Worm (Caenorhabditis elegans): Measurements from ENCODE around the gene nhr-11.

Gene nhr-11

ce11 chrIV:9098942-9099341 is 29.1 kb downstream of the nhr-11 start, which contains the start of gene gldi-10:
TSS of gene gldi-10 (plus strand) at chrIV:9099242.
- TF ChIP-seq elt-1 (tag; optimal IDR thresholded peaks at IDR 0.05) (no peak), egl-27 (tag; optimal IDR thresholded peaks at IDR 0.05) (no peak), zag-1 (tag; optimal IDR thresholded peaks at IDR 0.05) (no peak), nhr-76 (tag; optimal IDR thresholded peaks at IDR 0.05) (no peak), ztf-11 (tag; optimal IDR thresholded peaks at IDR 0.05) (no peak), ceh-28 (tag; optimal IDR thresholded peaks at IDR 0.05) (no peak), lin-39 (tag; optimal IDR thresholded peaks at IDR 0.05) (no peak), hmg-11 (tag; optimal IDR thresholded peaks at IDR 0.05) (no peak), nhr-77 (tag; optimal IDR thresholded peaks at IDR 0.05) (no peak), nhr-43 (tag; optimal IDR thresholded peaks at IDR 0.05; ENCODE audit: poor library complexity, severe bottlenecking) (no peak), jun-1 (tag; optimal IDR thresholded peaks at IDR 0.05) (no peak), nhr-25 (tag; optimal IDR thresholded peaks at IDR 0.05) (no peak), lsy-12 (tag; optimal IDR thresholded peaks at IDR 0.05) (no peak)

DNA sequence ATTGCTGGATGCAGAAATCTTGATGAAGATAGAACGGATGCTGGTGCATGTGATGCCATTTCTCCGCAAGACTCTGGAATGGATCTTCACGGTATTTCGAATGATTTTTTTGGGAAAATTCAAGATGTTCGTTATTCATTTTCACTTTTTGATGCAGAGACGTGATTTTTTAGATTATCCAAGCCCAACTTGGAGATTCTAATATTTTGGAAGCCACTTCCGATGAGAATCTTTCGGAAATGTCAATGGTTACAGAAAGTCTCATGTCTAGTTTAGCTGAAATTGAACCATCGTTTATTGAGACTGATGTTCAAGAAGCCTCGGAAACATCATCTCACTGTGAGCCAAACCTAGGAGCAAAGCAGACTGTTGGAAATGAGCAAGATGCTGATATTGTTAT is 31.0 kb downstream of the nhr-11 start:
- TF ChIP-seq zag-1 (tag; optimal IDR thresholded peaks at IDR 0.05) (no peak), egl-5 (tag; optimal IDR thresholded peaks at IDR 0.05) (no peak), nhr-12 (tag; optimal IDR thresholded peaks at IDR 0.05) (no peak), nhr-11 (tag; optimal IDR thresholded peaks at IDR 0.05) (no peak), nhr-67 (tag; optimal IDR thresholded peaks at IDR 0.05) (no peak), unc-62 (GFP tag; optimal IDR thresholded peaks at IDR 0.05) (no peak), nhr-76 (tag; optimal IDR thresholded peaks at IDR 0.05) (no peak), ceh-28 (tag; optimal IDR thresholded peaks at IDR 0.05) (no peak), aly-2 (tag; optimal IDR thresholded peaks at IDR 0.05) (no peak), ceh-9 (tag; optimal IDR thresholded peaks at IDR 0.05) (no peak), skn-1 (tag; optimal IDR thresholded peaks at IDR 0.05) (no peak), fkh-2 (tag; optimal IDR thresholded peaks at IDR 0.05) (no peak), elt-1 (tag; optimal IDR thresholded peaks at IDR 0.05) (no peak), ceh-16 (tag; optimal IDR thresholded peaks at IDR 0.05) (no peak), nhr-237 (tag; optimal IDR thresholded peaks at IDR 0.05) (no peak), sea-2 (GFP tag; optimal IDR thresholded peaks at IDR 0.05) (no peak)

ce11 chrIV:9104071-9105016 is 34.5 kb downstream of the nhr-11 start, which contains the start of the genes C01F6.14 and fem-3:
TSS of gene C01F6.14 (minus strand) at chrIV:9104121.
TSS of gene fem-3 (plus strand) at chrIV:9104966.
- peak; percentile 36 for TF ChIP-seq nfya-1 (tag; optimal IDR thresholded peaks at IDR 0.05; ENCODE audit: insufficient read depth)
- TF ChIP-seq unc-62 (GFP tag; optimal IDR thresholded peaks at IDR 0.05), result no peak
- TF ChIP-seq egl-5 (tag; optimal IDR thresholded peaks at IDR 0.05), result peak; percentile 72
- TF ChIP-seq nhr-237 (tag; optimal IDR thresholded peaks at IDR 0.05), result no peak
- peak; percentile 39 for TF ChIP-seq pha-4 (tag; optimal IDR thresholded peaks at IDR 0.05)
- no peak for TF ChIP-seq nhr-23 (tag; optimal IDR thresholded peaks at IDR 0.05)
- peak; percentile 46 for TF ChIP-seq lin-15B (tag; optimal IDR thresholded peaks at IDR 0.05)

ce11 chrIV:9107464-9107863 is 37.7 kb downstream of the nhr-11 start:
- TF ChIP-seq nhr-67 (tag; optimal IDR thresholded peaks at IDR 0.05) (no peak), unc-62 (GFP tag; optimal IDR thresholded peaks at IDR 0.05) (no peak), nhr-28 (tag; optimal IDR thresholded peaks at IDR 0.05) (no peak), ceh-28 (tag; optimal IDR thresholded peaks at IDR 0.05) (peak; percentile 50), pqm-1 (tag; optimal IDR thresholded peaks at IDR 0.05) (no peak), zag-1 (tag; optimal IDR thresholded peaks at IDR 0.05) (no peak), ZK546.5 (tag; optimal IDR thresholded peaks at IDR 0.05) (no peak), nhr-23 (tag; optimal IDR thresholded peaks at IDR 0.05) (peak; percentile 14), nhr-11 (tag; optimal IDR thresholded peaks at IDR 0.05) (no peak), sea-2 (GFP tag; optimal IDR thresholded peaks at IDR 0.05) (no peak), tbx-2 (tag; optimal IDR thresholded peaks at IDR 0.05) (no peak), R02D3.7 (tag; optimal IDR thresholded peaks at IDR 0.05) (no peak), fkh-10 (GFP tag; optimal IDR thresholded peaks at IDR 0.05) (no peak), nhr-43 (tag; optimal IDR thresholded peaks at IDR 0.05; ENCODE audit: poor library complexity, severe bottlenecking) (no peak), nhr-237 (tag; optimal IDR thresholded peaks at IDR 0.05) (no peak), nhr-77 (tag; optimal IDR thresholded peaks at IDR 0.05) (no peak), fkh-2 (tag; optimal IDR thresholded peaks at IDR 0.05) (no peak), lsy-12 (tag; optimal IDR thresholded peaks at IDR 0.05) (no peak), ztf-11 (tag; optimal IDR thresholded peaks at IDR 0.05) (no peak), egl-5 (tag; optimal IDR thresholded peaks at IDR 0.05) (peak; percentile 93), unc-39 (tag; optimal IDR thresholded peaks at IDR 0.05) (no peak), nhr-25 (tag; optimal IDR thresholded peaks at IDR 0.05) (peak; percentile 49), ama-1 (optimal IDR thresholded peaks at IDR 0.05) (no peak), ztf-4 (tag; optimal IDR thresholded peaks at IDR 0.05) (no peak), skn-1 (tag; optimal IDR thresholded peaks at IDR 0.05) (no peak), elt-3 (tag; optimal IDR thresholded peaks at IDR 0.05) (no peak), mml-1 (tag; optimal IDR thresholded peaks at IDR 0.05) (no peak), fos-1 (tag; optimal IDR thresholded peaks at IDR 0.05) (no peak), aly-2 (tag; optimal IDR thresholded peaks at IDR 0.05) (no peak), mdl-1 (tag; optimal IDR thresholded peaks at IDR 0.05) (no peak), egl-27 (tag; optimal IDR thresholded peaks at IDR 0.05) (no peak), lin-15B (tag; optimal IDR thresholded peaks at IDR 0.05) (peak; percentile 69), lin-39 (tag; optimal IDR thresholded peaks at IDR 0.05) (peak; percentile 71), nfya-1 (tag; optimal IDR thresholded peaks at IDR 0.05; ENCODE audit: insufficient read depth) (peak; percentile 58)

Measured in whole organism, L3 larva.